Fruit fly (Drosophila melanogaster) whole organism: Measurements from ENCODE around the gene AspRS-m.

Source experiments
- pan ChIP-seq: fragments of >200 bp; optimal IDR thresholded peaks from 2 replicates; lab custom pipeline; 2017
- usp ChIP-seq: fragments of >200 bp; optimal IDR thresholded peaks from 2 replicates; lab custom pipeline; 2017; ENCODE audit warnings: missing biosample characterization, missing genetic modification characterization, mixed read lengths

DNA sequence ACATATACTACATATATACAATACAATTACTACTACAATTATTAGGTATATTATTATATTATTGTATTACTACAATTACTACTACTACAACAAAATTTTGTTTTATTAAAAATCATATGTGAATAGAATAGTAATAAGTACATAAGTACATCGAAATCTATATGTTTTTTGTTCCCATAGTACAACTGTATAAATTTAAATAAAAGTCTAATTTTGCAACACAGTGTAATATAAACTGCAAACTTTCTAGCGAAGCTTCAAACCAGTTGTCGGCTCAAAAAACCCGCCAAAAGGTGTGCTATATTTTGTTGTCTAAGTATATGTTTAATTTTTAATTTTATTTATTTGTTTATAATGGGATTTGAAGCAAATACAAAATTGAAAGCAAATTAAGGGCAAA is 32.7 kb downstream of the AspRS-m start:
- no peak for TF ChIP-seq pan (lab: Kevin White, UChicago)
- no peak for TF ChIP-seq usp
